Fruit fly (Drosophila melanogaster): ENCODE measurements around the gene Apl.

Gene Apl

DNA sequence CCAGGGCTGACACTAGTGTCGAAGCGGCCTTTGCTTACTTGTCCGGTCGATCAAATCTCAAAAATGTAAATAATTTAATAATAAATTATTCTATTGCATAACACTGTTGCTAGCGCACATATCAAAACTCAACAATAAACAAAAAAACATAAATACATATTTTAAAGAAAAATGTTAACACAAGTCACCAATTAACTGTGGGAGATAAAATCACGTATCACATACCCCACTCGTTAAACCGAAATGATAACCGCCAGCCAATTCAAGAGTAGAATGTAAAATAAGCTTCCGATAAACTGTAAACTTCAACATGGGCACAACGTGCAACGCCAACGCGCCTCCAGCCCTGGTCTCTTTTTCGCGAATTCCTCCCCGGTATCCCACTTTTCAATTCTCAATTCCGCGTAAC, 7.8 kb downstream of the Apl start, which contains the start of gene Arts (continued):
- TF ChIP-seq CG4360 (GFP tag; IDR thresholded peaks at IDR 0.05) = no peak
- TF ChIP-seq shn (GFP tag; optimal IDR thresholded peaks at IDR 0.05) = no peak
- no peak for TF ChIP-seq NFAT (GFP tag; IDR thresholded peaks at IDR 0.05)
- TF ChIP-seq CG12155 (GFP tag; optimal IDR thresholded peaks at IDR 0.05) = peak; percentile 57
- peak; percentile 67 for TF ChIP-seq CTCF (GFP tag; optimal IDR thresholded peaks at IDR 0.05)
- no peak for TF ChIP-seq CG11085 (GFP tag; IDR thresholded peaks at IDR 0.05)
- peak; percentile 43 for TF ChIP-seq CG10147 (GFP tag; optimal IDR thresholded peaks at IDR 0.05)
- no peak for TF ChIP-seq bowl (GFP tag; IDR thresholded peaks at IDR 0.05)
- no peak for TF ChIP-seq z (GFP tag; IDR thresholded peaks at IDR 0.05)
- TF ChIP-seq CG2129 (GFP tag; IDR thresholded peaks at IDR 0.05; ENCODE audit: partially characterized antibody) = no peak
- TF ChIP-seq da (GFP tag; optimal IDR thresholded peaks at IDR 0.05) = no peak
- TF ChIP-seq ssp (GFP tag; IDR thresholded peaks at IDR 0.05) = no peak
- TF ChIP-seq CG1024 (GFP tag; IDR thresholded peaks at IDR 0.05) = no peak
- no peak for TF ChIP-seq CG6654 (GFP tag; optimal IDR thresholded peaks at IDR 0.05)
- TF ChIP-seq BEAF-32 (GFP tag; optimal IDR thresholded peaks at IDR 0.05) = peak; percentile 31
- TF ChIP-seq her (GFP tag; optimal IDR thresholded peaks at IDR 0.05) = no peak
- no peak for TF ChIP-seq sna (GFP tag; IDR thresholded peaks at IDR 0.05; ENCODE audit: partially characterized antibody)
- TF ChIP-seq ewg (GFP tag; optimal IDR thresholded peaks at IDR 0.05) = no peak
- no peak for TF ChIP-seq prd (optimal IDR thresholded peaks at IDR 0.05)
- TF ChIP-seq prd (GFP tag; IDR thresholded peaks at IDR 0.05) = no peak
- TF ChIP-seq trem (tag; optimal IDR thresholded peaks at IDR 0.05) = peak; percentile 53
- no peak for TF ChIP-seq CHES-1-like (GFP tag; optimal IDR thresholded peaks at IDR 0.05)
- no peak for TF ChIP-seq unc-4 (GFP tag; IDR thresholded peaks at IDR 0.05; ENCODE audit: partially characterized antibody)
- peak; percentile 89 for TF ChIP-seq CG7928 (GFP tag; optimal IDR thresholded peaks at IDR 0.05)
- no peak for TF ChIP-seq Dbx (GFP tag; IDR thresholded peaks at IDR 0.05)
- TF ChIP-seq CG14441 (GFP tag; IDR thresholded peaks at IDR 0.05) = no peak
- TF ChIP-seq CG11696 (GFP tag; IDR thresholded peaks at IDR 0.05) = no peak
- TF ChIP-seq CG34376 (GFP tag; optimal IDR thresholded peaks at IDR 0.05) = no peak
- no peak for TF ChIP-seq HLH54F (GFP tag; optimal IDR thresholded peaks at IDR 0.05)
- no peak for TF ChIP-seq gcm (GFP tag; optimal IDR thresholded peaks at IDR 0.05)
- peak; percentile 32 for TF ChIP-seq exex (tag; optimal IDR thresholded peaks at IDR 0.05)
- no peak for TF ChIP-seq CG31365 (tag; optimal IDR thresholded peaks at IDR 0.05)
- no peak for TF ChIP-seq CG18011 (GFP tag; optimal IDR thresholded peaks at IDR 0.05)
- TF ChIP-seq Sry-β (GFP tag; optimal IDR thresholded peaks at IDR 0.05) = no peak
- no peak for TF ChIP-seq ro (GFP tag; IDR thresholded peaks at IDR 0.05)
- TF ChIP-seq CG10209 (GFP tag; optimal IDR thresholded peaks at IDR 0.05) = peak; percentile 11
- TF ChIP-seq eve (GFP tag; optimal IDR thresholded peaks at IDR 0.05) = no peak
- no peak for TF ChIP-seq btn (GFP tag; optimal IDR thresholded peaks at IDR 0.05)
- TF ChIP-seq Asciz (GFP tag; optimal IDR thresholded peaks at IDR 0.05) = no peak
- TF ChIP-seq pita (GFP tag; optimal IDR thresholded peaks at IDR 0.05) = no peak
- no peak for TF ChIP-seq Dek (tag; optimal IDR thresholded peaks at IDR 0.05)
- peak; percentile 36 for TF ChIP-seq CoRest (tag; optimal IDR thresholded peaks at IDR 0.05)
- no peak for TF ChIP-seq klu (GFP tag; IDR thresholded peaks at IDR 0.05)
- no peak for TF ChIP-seq CG10274 (GFP tag; optimal IDR thresholded peaks at IDR 0.05)
- no peak for TF ChIP-seq CG7786 (GFP tag; optimal IDR thresholded peaks at IDR 0.05)
- TF ChIP-seq gce (GFP tag; IDR thresholded peaks at IDR 0.05) = no peak
- peak; percentile 58 for TF ChIP-seq Dp (GFP tag; optimal IDR thresholded peaks at IDR 0.05)
- no peak for TF ChIP-seq CG3726 (GFP tag; IDR thresholded peaks at IDR 0.05)
- peak; percentile 49 for TF ChIP-seq nmo (GFP tag; optimal IDR thresholded peaks at IDR 0.05)
- peak; percentile 25 for TF ChIP-seq PHDP (tag; optimal IDR thresholded peaks at IDR 0.05)
- TF ChIP-seq Dref (GFP tag; IDR thresholded peaks at IDR 0.05) = no peak
- TF ChIP-seq fd96Cb (tag; optimal IDR thresholded peaks at IDR 0.05) = no peak
- no peak for TF ChIP-seq Ptx1 (GFP tag; IDR thresholded peaks at IDR 0.05)

Measured in whole organism, embryonic.